Fruit fly (Drosophila melanogaster): ENCODE results near the gene ex.

The ex gene

DNA sequence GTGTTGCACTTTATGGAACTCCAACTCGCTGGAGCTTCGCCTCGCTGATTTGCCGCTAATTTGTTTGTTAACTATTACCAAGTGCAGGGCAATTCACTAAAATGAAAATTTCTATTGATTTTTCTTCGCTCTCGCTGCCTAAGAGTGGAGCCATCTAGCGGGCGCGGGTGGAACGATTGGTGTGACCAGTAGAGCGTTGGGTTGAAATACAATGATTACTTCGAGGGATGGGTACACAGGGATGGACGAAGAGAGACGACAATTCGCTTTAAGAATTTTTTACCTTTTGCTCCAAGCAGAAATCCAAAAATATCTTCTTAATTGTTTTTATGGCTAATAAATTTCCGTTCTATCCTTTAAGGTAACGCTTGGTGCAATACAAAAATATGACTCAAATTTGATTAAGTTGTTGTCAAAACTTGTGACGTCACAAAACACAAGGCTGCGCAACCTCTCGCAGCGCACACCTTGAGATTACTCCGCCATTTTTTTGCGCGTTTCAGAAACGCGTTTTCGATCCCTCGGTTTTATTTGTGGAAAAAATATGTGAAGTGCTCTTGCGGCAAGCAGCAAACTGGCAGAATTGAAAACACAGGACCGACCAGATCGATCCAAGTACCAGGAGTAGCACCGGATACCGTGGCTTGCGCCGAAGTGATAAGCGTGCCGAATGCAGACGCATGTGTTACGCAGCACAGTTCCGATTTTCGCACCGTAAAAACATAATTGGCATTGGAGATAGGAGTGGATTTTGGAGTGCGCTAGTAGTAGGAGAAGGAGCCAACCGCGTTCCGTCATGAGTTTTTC is 16.2 kb upstream of the ex start, which contains the start of the genes AP-2alpha and ebi (continued):
- TF ChIP-seq BEAF-32 (GFP tag; optimal IDR thresholded peaks at IDR 0.05) (peak; percentile 59), CG10274 (GFP tag; optimal IDR thresholded peaks at IDR 0.05) (peak; percentile 63), CG9727 (GFP tag; optimal IDR thresholded peaks at IDR 0.05) (peak; percentile 88), HHEX (GFP tag; optimal IDR thresholded peaks at IDR 0.05) (peak; percentile 68), gro (GFP tag; optimal IDR thresholded peaks at IDR 0.05) (peak; percentile 87), rib (GFP tag; IDR thresholded peaks at IDR 0.05) (peak; percentile 86), CG32772 (GFP tag; IDR thresholded peaks at IDR 0.05) (peak; percentile 91), CG16815 (GFP tag; optimal IDR thresholded peaks at IDR 0.05) (peak; percentile 92), CG14860 (GFP tag; IDR thresholded peaks at IDR 0.05; ENCODE audit: partially characterized antibody) (no peak), CG6813 (GFP tag; optimal IDR thresholded peaks at IDR 0.05) (peak; percentile 44), zfh1 (GFP tag; IDR thresholded peaks at IDR 0.05) (peak; percentile 83), yki (optimal IDR thresholded peaks at IDR 0.05) (no peak), Med (GFP tag) (peak; percentile 98), Oli (tag; optimal IDR thresholded peaks at IDR 0.05) (peak; percentile 78), CG2889 (GFP tag; IDR thresholded peaks at IDR 0.05) (peak; percentile 83), sens-2 (GFP tag; IDR thresholded peaks at IDR 0.05) (0 out of 2 replicates have a peak, but pooled peaks have one; percentile 50), CG8281 (tag; optimal IDR thresholded peaks at IDR 0.05) (peak; percentile 50), Atf3 (GFP tag; optimal IDR thresholded peaks at IDR 0.05) (peak; percentile 93), CG15269 (tag; optimal IDR thresholded peaks at IDR 0.05) (peak; percentile 85), NC2α (GFP tag; optimal IDR thresholded peaks at IDR 0.05) (peak; percentile 84), Sry-δ (GFP tag; optimal IDR thresholded peaks at IDR 0.05) (peak; percentile 74), ems (GFP tag; optimal IDR thresholded peaks at IDR 0.05) (peak; percentile 85), HLH4C (GFP tag; IDR thresholded peaks at IDR 0.05; ENCODE audit: partially characterized antibody) (no peak), sens (GFP tag) (peak; percentile 98), CG14710 (tag; optimal IDR thresholded peaks at IDR 0.05) (peak; percentile 90), CG3163 (GFP tag; optimal IDR thresholded peaks at IDR 0.05) (peak; percentile 86), lola (GFP tag; optimal IDR thresholded peaks at IDR 0.05) (peak in 1 of 3 experiments; percentile 84), Pdp1 (GFP tag; optimal IDR thresholded peaks at IDR 0.05) (peak; percentile 91 to 94), CG7963 (GFP tag; IDR thresholded peaks at IDR 0.05; ENCODE audit: partially characterized antibody) (no peak), ind (GFP tag; optimal IDR thresholded peaks at IDR 0.05) (peak; percentile 92), HLH54F (GFP tag; optimal IDR thresholded peaks at IDR 0.05) (peak; percentile 95), gcm2 (GFP tag; optimal IDR thresholded peaks at IDR 0.05) (peak; percentile 57), croc (GFP tag; conservative IDR thresholded peaks at IDR 0.05) (peak; percentile 89), tx (GFP tag; optimal IDR thresholded peaks at IDR 0.05) (peak; percentile 92), HLHmδ (GFP tag; optimal IDR thresholded peaks at IDR 0.05) (peak; percentile 58), CG3407 (GFP tag; optimal IDR thresholded peaks at IDR 0.05) (peak; percentile 71), CG31365 (tag; optimal IDR thresholded peaks at IDR 0.05) (no peak), grau (tag; optimal IDR thresholded peaks at IDR 0.05) (peak; percentile 87), vnd (GFP tag; IDR thresholded peaks at IDR 0.05; ENCODE audit: partially characterized antibody) (no peak), Asciz (GFP tag; optimal IDR thresholded peaks at IDR 0.05) (peak; percentile 60), sob (GFP tag; IDR thresholded peaks at IDR 0.05) (peak; percentile 88), CG7928 (GFP tag; optimal IDR thresholded peaks at IDR 0.05) (peak; percentile 98), CG2199 (GFP tag; IDR thresholded peaks at IDR 0.05) (0 out of 3 replicates have a peak, but pooled peaks have one; percentile 42), CG11560 (tag; IDR thresholded peaks at IDR 0.05) (peak; percentile 82), row (GFP tag; IDR thresholded peaks at IDR 0.05) (peak; percentile 98), eyg (GFP tag; optimal IDR thresholded peaks at IDR 0.05) (peak; percentile 87), CG32532 (GFP tag; IDR thresholded peaks at IDR 0.05) (peak; percentile 85), Rx (GFP tag; IDR thresholded peaks at IDR 0.05) (peak; percentile 61; the same call in 1 of the 2 replicates), Atf6 (GFP tag; IDR thresholded peaks at IDR 0.05) (peak; percentile 85)
